Fruit fly (Drosophila melanogaster): ENCODE results near the gene Ugt49B2.
A peak's percentile ranks its signal among the peaks of the same experiment; 100 is the strongest.

The Ugt49B2 gene

DNA sequence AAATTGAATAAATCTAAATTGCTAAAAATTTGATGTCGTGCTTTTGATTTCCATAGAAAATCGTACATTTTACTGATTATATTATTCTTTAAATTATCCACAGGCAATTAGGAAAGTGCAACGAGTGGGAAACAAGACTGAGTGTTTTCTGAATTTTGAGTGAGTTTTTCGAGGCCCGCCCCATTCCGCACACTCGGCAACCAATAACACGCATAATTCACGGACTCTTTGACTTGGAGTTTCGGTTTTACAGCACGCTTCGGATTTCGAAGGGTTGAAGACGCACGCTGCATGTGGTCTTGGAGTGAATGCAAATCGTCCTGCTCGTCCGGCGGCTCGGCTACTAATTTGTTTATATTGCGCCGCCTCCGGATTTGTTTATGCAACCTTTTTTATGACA is 7.3 kb downstream of the Ugt49B2 start:
- TF ChIP-seq Pif1A (GFP tag; optimal IDR thresholded peaks at IDR 0.05) (no peak), fd96Ca (GFP tag; IDR thresholded peaks at IDR 0.05) (no peak), gl (tag; optimal IDR thresholded peaks at IDR 0.05) (no peak), Ets98B (GFP tag; IDR thresholded peaks at IDR 0.05) (no peak), CG9948 (tag; optimal IDR thresholded peaks at IDR 0.05) (no peak), CG17806 (tag; optimal IDR thresholded peaks at IDR 0.05) (no peak), Snoo (tag; optimal IDR thresholded peaks at IDR 0.05) (no peak), CG32121 (GFP tag; IDR thresholded peaks at IDR 0.05) (no peak), CG14655 (GFP tag; optimal IDR thresholded peaks at IDR 0.05) (no peak)

DNA sequence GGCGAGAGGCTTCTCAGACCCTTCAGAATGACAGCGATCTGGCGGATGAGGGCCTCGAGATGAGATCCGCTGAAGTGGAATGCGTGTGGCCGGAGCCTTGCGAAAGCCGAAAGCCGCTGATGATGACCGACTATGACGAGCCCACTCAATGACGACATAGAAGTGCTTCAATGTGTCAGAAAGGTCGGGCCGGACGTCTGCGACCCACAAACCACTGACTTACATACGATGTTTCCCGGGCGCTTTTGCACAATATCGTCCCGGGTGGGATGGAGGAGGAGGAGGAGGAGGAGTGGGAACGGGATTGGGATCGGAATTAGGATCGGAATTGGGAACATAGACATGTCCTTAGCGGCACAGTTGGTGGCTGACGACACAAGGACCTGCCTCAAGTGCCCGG is 8.6 kb downstream of the Ugt49B2 start:
- no peak for TF ChIP-seq rn (GFP tag; IDR thresholded peaks at IDR 0.05)
- TF ChIP-seq CG14655 (GFP tag; optimal IDR thresholded peaks at IDR 0.05): no peak
- TF ChIP-seq CG34367 (tag; optimal IDR thresholded peaks at IDR 0.05): no peak
- no peak for TF ChIP-seq Pif1A (GFP tag; optimal IDR thresholded peaks at IDR 0.05)
- TF ChIP-seq CG9948 (tag; optimal IDR thresholded peaks at IDR 0.05): no peak
- TF ChIP-seq fd96Ca (GFP tag; IDR thresholded peaks at IDR 0.05): no peak
- no peak for TF ChIP-seq CG15710 (tag; optimal IDR thresholded peaks at IDR 0.05)
- no peak for TF ChIP-seq Ets98B (GFP tag; IDR thresholded peaks at IDR 0.05)
- TF ChIP-seq CG17806 (tag; optimal IDR thresholded peaks at IDR 0.05): no peak
- no peak for TF ChIP-seq CG8301 (tag; optimal IDR thresholded peaks at IDR 0.05)
- no peak for TF ChIP-seq CG10348 (GFP tag; IDR thresholded peaks at IDR 0.05)
- no peak for TF ChIP-seq EcR (GFP tag; optimal IDR thresholded peaks at IDR 0.05)
- TF ChIP-seq CG4496 (GFP tag; IDR thresholded peaks at IDR 0.05): no peak
- no peak for TF ChIP-seq CG8159 (tag; optimal IDR thresholded peaks at IDR 0.05)

DNA sequence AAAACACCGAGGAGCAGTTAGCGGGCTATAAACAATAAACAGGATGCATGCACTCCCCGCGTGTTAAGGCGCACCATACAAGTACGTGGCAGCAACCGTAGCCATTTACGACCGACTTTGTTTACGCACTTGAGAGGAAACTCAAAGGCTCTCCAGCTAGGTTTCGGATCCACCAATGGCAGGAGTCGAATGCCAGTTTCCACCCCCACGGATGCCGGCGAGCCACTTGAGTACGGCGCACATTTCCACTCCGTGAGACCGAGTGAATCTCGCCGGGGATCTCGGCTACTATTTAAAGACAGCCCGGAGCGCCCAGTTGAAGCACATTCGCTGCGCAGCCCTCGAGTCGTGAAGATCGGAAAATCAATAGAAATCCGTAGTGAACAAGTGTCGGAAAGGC is 11.0 kb downstream of the Ugt49B2 start, which contains the start of gene bap:
Gene bap (plus strand): TSS at position 317 of the 400 bp plus-strand sequence.
- no peak for TF ChIP-seq rn (GFP tag; IDR thresholded peaks at IDR 0.05)
- TF ChIP-seq CG12605 (GFP tag; IDR thresholded peaks at IDR 0.05): no peak
- TF ChIP-seq EcR (GFP tag; optimal IDR thresholded peaks at IDR 0.05): no peak
- no peak for TF ChIP-seq CG9948 (tag; optimal IDR thresholded peaks at IDR 0.05)
- no peak for TF ChIP-seq CG34367 (tag; optimal IDR thresholded peaks at IDR 0.05)
- TF ChIP-seq fd96Ca (GFP tag; IDR thresholded peaks at IDR 0.05): no peak
- no peak for TF ChIP-seq Pif1A (GFP tag; optimal IDR thresholded peaks at IDR 0.05)
- TF ChIP-seq Snoo (tag; optimal IDR thresholded peaks at IDR 0.05): no peak
- no peak for TF ChIP-seq CG4496 (GFP tag; IDR thresholded peaks at IDR 0.05)
- TF ChIP-seq gl (tag; optimal IDR thresholded peaks at IDR 0.05): no peak
- no peak for TF ChIP-seq CG10348 (GFP tag; IDR thresholded peaks at IDR 0.05)
- no peak for TF ChIP-seq Ets98B (GFP tag; IDR thresholded peaks at IDR 0.05)
- no peak for TF ChIP-seq CG8301 (tag; optimal IDR thresholded peaks at IDR 0.05)
- no peak for TF ChIP-seq Pif1B (GFP tag; optimal IDR thresholded peaks at IDR 0.05)
- TF ChIP-seq CG8159 (tag; optimal IDR thresholded peaks at IDR 0.05): no peak

DNA sequence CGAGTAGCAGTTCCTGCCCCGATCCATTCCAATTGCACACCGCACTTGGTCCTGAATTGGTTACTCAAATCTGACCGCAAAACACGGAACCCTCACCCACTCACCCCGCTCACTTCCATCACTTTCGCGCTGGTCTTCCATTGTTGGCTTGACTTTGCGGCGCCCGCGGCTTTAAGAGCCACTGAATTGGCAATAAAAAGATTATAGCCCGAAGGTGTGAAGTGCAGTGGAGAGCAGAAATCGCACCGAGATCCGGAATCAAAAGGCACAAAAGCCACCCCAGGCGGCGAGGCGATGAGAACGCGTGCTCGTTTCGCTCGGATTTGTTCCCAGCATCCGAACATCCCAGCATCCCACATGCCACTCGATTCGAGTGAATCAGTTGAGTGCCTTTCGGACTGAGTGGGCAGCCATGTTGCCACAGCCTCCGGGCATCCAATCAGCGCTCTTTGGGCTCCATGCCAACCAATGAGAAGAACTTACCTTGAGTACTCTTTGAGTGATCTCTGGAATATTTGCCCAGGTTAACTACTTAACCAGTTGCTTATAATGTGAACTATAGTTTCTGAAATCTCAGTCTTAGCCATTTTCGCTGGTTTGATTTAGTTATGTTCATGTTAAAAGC is 12.1 kb downstream of the Ugt49B2 start:
- TF ChIP-seq gl (tag; optimal IDR thresholded peaks at IDR 0.05) (no peak), EcR (GFP tag; optimal IDR thresholded peaks at IDR 0.05) (no peak), Ets98B (GFP tag; IDR thresholded peaks at IDR 0.05) (no peak), Snoo (tag; optimal IDR thresholded peaks at IDR 0.05) (no peak), CG14655 (GFP tag; optimal IDR thresholded peaks at IDR 0.05) (no peak), fd96Ca (GFP tag; IDR thresholded peaks at IDR 0.05) (no peak), CG9948 (tag; optimal IDR thresholded peaks at IDR 0.05) (no peak), Pif1B (GFP tag; optimal IDR thresholded peaks at IDR 0.05) (no peak), CG32121 (GFP tag; IDR thresholded peaks at IDR 0.05) (no peak), CG34367 (tag; optimal IDR thresholded peaks at IDR 0.05) (no peak), CG12605 (GFP tag; IDR thresholded peaks at IDR 0.05) (no peak), Pif1A (GFP tag; optimal IDR thresholded peaks at IDR 0.05) (no peak), CG10348 (GFP tag; IDR thresholded peaks at IDR 0.05) (no peak), CG13204 (GFP tag; optimal IDR thresholded peaks at IDR 0.05) (no peak), CG17806 (tag; optimal IDR thresholded peaks at IDR 0.05) (no peak), CG8301 (tag; optimal IDR thresholded peaks at IDR 0.05) (no peak)

DNA sequence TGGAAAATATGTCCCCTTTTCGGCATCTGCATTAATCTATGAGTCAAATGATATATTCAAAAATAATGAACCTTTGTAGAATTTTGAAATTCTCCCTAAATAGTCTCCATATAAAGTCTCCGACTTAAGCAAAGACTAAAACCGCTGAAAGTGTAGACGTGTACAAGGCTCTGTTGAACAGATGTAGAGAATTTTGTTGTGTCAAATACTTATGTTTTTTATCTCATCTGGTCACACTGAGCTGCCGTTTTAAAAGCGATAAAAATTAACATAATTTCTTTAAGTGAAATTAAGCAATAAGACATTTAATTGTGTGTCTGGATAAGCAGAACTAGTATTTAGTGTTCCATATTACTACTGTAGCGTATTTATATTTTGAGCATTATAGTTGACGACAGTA is 13.4 kb downstream of the Ugt49B2 start:
- TF ChIP-seq CG12605 (GFP tag; IDR thresholded peaks at IDR 0.05) (no peak), CG34367 (tag; optimal IDR thresholded peaks at IDR 0.05) (no peak), CG8301 (tag; optimal IDR thresholded peaks at IDR 0.05) (no peak), CG8159 (tag; optimal IDR thresholded peaks at IDR 0.05) (no peak), CG4496 (GFP tag; IDR thresholded peaks at IDR 0.05) (no peak), EcR (GFP tag; optimal IDR thresholded peaks at IDR 0.05) (no peak)

DNA sequence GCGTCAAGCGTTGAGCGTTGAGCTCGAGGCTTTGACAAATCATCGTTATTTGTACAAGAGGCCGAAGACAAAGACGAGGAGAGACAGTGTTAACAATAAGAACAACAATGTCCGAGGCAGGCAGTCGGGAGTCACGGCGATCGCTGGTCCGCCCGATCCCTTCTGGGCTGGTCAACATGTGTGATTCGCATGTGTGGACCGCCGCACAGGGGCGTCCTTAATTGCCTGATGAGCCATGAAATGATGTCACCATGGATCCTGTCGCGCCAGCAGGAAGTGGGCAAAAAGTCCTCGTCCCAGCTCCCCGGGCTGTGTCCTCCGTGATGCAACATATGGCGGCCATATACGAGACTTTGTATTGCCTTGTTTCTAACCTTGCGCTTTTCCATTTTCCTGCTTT is 19.6 kb downstream of the Ugt49B2 start:
- TF ChIP-seq CG15710 (tag; optimal IDR thresholded peaks at IDR 0.05) (no peak), D1 (tag; optimal IDR thresholded peaks at IDR 0.05) (no peak), CG8159 (tag; optimal IDR thresholded peaks at IDR 0.05) (no peak), CG13204 (GFP tag; optimal IDR thresholded peaks at IDR 0.05) (no peak), rn (GFP tag; IDR thresholded peaks at IDR 0.05) (no peak)

DNA sequence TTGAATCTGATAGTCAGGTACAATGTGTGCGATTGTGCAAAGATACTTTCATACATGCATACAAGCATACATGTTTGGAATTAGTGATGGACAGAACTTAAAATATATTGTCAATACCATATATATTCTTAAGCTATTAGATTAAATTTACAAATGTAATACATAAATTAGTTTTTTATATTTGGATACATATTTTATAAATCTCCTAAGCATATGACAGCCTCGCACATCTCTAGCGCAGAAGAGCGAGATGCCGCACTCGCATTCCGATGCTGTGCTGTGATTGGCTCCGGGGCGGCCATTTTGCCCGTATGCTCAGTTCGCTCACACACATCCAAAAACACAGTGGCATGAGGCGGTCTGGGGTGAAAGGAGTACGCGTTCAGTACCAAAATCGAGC is 20.9 kb downstream of the Ugt49B2 start, which contains the start of gene tin:
Gene tin (plus strand): TSS at position 383 of the 400 bp plus-strand sequence.
- peak; percentile 83 for TF ChIP-seq gl (tag; optimal IDR thresholded peaks at IDR 0.05)
- TF ChIP-seq EcR (GFP tag; optimal IDR thresholded peaks at IDR 0.05): no peak
- TF ChIP-seq CG4496 (GFP tag; IDR thresholded peaks at IDR 0.05): peak; percentile 98
- TF ChIP-seq CG9948 (tag; optimal IDR thresholded peaks at IDR 0.05): peak; percentile 89
- TF ChIP-seq CG12605 (GFP tag; IDR thresholded peaks at IDR 0.05): peak; percentile 97
- peak; percentile 96 for TF ChIP-seq Pif1B (GFP tag; optimal IDR thresholded peaks at IDR 0.05)
- TF ChIP-seq CG15710 (tag; optimal IDR thresholded peaks at IDR 0.05): peak; percentile 94
- TF ChIP-seq CG13204 (GFP tag; optimal IDR thresholded peaks at IDR 0.05): peak; percentile 77
- TF ChIP-seq CG32121 (GFP tag; IDR thresholded peaks at IDR 0.05): peak; percentile 96
- TF ChIP-seq fd96Ca (GFP tag; IDR thresholded peaks at IDR 0.05): peak; percentile 96; the same call in 2 of the 3 replicates
- TF ChIP-seq CG14655 (GFP tag; optimal IDR thresholded peaks at IDR 0.05): peak; percentile 95
- TF ChIP-seq CG10348 (GFP tag; IDR thresholded peaks at IDR 0.05): peak; percentile 40; the same call in 1 of the 2 replicates
- TF ChIP-seq CG34367 (tag; optimal IDR thresholded peaks at IDR 0.05): peak; percentile 93
- TF ChIP-seq CG8159 (tag; optimal IDR thresholded peaks at IDR 0.05): peak; percentile 91
- peak; percentile 88 for TF ChIP-seq D1 (tag; optimal IDR thresholded peaks at IDR 0.05)
- peak; percentile 85 for TF ChIP-seq rn (GFP tag; IDR thresholded peaks at IDR 0.05)
- peak; percentile 94 for TF ChIP-seq Snoo (tag; optimal IDR thresholded peaks at IDR 0.05)
- peak; percentile 94 for TF ChIP-seq CG8301 (tag; optimal IDR thresholded peaks at IDR 0.05)
- TF ChIP-seq Pif1A (GFP tag; optimal IDR thresholded peaks at IDR 0.05): peak; percentile 91
- peak; percentile 98 for TF ChIP-seq Ets98B (GFP tag; IDR thresholded peaks at IDR 0.05)
- TF ChIP-seq CG17806 (tag; optimal IDR thresholded peaks at IDR 0.05): peak; percentile 92

All from whole organism, pupa.